Worm (Caenorhabditis elegans): ENCODE measurements around the gene arl-8.

ce11 chrIV:14816288-14816687, 18.3 kb downstream of the arl-8 start, which contains the start of gene Y57G11C.46:
- TF ChIP-seq ztf-23 (GFP tag; IDR thresholded peaks at IDR 0.05) (no peak), ref-1 (GFP tag; conservative IDR thresholded peaks at IDR 0.05) (no peak), flt-1 (GFP tag; IDR thresholded peaks at IDR 0.05) (no peak), T22C8.4 (GFP tag; IDR thresholded peaks at IDR 0.05) (no peak), med-1 (GFP tag; optimal IDR thresholded peaks at IDR 0.05; ENCODE audit: insufficient read depth) (no peak), cog-1 (tag; optimal IDR thresholded peaks at IDR 0.05) (no peak), ztf-29 (GFP tag; IDR thresholded peaks at IDR 0.05) (no peak), tab-1 (GFP tag; IDR thresholded peaks at IDR 0.05) (no peak)

Measured in whole organism, midembryonic.